Worm (Caenorhabditis elegans): Measurements from ENCODE around the gene C44C1.6.

The C44C1.6 gene

DNA sequence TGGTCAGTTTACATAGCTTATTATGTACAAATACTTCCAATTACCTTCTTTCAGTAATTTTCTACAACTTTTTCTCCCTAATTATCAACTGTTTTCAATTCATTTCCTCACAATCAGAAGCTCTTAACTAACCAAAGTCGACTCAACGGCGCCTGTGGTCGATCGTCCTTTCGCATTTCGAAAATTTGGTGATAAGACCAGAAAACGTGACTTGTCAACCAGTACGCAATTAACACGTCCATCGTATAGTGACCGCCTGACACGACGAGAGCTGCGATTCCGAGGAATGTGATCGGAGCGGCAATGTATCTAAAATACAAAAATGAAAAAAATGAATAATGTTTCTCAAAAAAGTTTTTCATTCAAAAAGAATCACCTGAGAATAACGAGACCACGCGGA, 24.4 kb downstream of the C44C1.6 start:
- TF ChIP-seq cog-1 (tag; optimal IDR thresholded peaks at IDR 0.05) (no peak), ztf-29 (GFP tag; IDR thresholded peaks at IDR 0.05) (no peak), ref-1 (GFP tag; conservative IDR thresholded peaks at IDR 0.05) (no peak), tab-1 (GFP tag; IDR thresholded peaks at IDR 0.05) (no peak), klf-2 (GFP tag; conservative IDR thresholded peaks at IDR 0.05) (no peak), ztf-23 (GFP tag; IDR thresholded peaks at IDR 0.05) (no peak)

DNA sequence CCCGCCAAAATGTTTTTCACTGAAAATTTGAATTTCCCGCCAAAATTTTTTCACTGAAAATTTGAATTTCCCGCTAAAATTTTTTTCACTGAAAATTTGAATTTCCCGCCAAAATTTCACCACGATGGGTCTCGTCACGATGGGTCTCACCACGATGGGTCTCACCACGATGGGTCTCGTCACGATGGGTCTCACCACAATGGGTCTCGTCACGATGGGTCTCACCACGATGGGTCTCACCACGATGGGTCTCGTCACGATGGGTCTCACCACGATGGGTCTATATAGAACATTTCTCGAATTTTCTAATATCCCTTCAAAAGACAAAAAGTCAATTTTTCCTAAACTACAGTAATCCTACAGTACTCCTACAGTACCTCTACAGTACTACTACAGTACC, 26.4 kb downstream of the C44C1.6 start:
- peak; percentile 17; the same call in 1 of the 2 replicates for TF ChIP-seq flt-1 (GFP tag; IDR thresholded peaks at IDR 0.05)
- 0 out of 2 replicates have a peak, but pooled peaks have one; percentile 18 for TF ChIP-seq tab-1 (GFP tag; IDR thresholded peaks at IDR 0.05)

DNA sequence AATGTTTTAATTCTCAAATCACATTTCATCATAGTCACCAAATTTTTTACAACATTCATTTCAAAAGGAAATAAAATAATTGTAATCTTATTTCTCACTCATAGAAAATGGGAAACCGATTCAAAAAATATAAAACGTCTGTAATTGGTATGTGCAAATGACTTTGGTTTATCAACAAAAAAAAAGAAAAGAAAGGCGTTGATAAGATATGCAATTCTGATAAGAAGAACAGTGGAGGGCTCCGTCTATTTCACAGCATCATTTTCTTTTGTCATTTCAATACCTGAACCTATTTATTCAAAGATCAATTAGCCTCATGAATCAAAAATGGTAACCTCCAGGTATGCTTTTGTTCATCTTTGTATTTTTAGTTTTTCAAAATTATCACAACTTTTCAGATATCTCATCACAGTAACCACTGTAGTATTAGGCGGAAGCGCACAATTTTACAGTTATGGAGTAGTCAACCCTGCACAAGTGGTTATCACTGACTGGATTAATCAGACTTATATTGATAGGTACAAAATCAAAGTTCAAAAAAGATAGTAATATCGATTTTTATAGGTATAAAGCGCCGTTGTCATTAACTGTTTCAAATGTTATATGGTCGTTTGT, 31.7 kb downstream of the C44C1.6 start, which contains the start of gene F53H8.3:
Gene F53H8.3 (plus strand): TSS at position 275 of the 615 bp plus-strand sequence.
- TF ChIP-seq ztf-29 (GFP tag; IDR thresholded peaks at IDR 0.05): no peak
- no peak for TF ChIP-seq tab-1 (GFP tag; IDR thresholded peaks at IDR 0.05)
- no peak for TF ChIP-seq ztf-23 (GFP tag; IDR thresholded peaks at IDR 0.05)
- no peak for TF ChIP-seq T22C8.4 (GFP tag; IDR thresholded peaks at IDR 0.05)

DNA sequence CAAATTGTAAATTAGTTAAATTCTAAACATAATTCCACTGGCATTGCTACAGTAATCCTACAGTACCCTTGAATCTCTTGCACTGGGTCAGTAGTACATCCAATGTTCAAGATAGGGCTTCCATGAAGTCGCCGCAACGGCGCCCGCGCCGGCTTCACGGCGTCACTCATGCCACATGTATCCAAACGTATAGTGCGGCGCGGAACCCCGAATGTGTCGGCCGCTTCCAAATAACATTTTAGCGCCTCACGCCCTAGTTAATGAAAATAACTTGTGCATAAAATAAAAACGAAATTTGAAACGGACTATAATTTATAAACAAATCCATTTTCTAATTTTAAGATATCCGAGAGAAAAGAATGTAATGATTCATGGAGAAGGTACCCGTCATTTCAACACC, 34.1 kb downstream of the C44C1.6 start:
- TF ChIP-seq klf-2 (GFP tag; conservative IDR thresholded peaks at IDR 0.05) (no peak), ztf-23 (GFP tag; IDR thresholded peaks at IDR 0.05) (no peak), T22C8.4 (GFP tag; IDR thresholded peaks at IDR 0.05) (no peak), cog-1 (tag; optimal IDR thresholded peaks at IDR 0.05) (no peak), tab-1 (GFP tag; IDR thresholded peaks at IDR 0.05) (no peak)

DNA sequence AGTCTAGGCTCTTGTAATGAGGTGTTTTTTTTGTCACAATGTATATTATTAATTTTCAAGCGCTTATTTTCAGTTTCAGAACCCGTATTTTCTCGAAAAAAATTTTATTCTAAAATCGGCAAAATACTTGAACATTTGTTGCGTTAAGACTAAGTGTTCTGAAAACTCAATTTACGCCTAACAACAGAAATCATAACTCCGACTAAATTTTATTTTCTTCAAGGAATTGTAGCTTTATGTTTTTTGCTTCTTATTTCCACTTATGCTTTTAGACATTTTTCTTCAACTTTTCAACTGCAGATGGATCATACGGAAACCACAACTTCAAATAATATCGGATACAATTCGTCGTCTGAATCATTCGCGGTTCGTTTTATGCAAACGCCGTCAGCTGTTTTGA, 36.6 kb downstream of the C44C1.6 start, which contains the start of gene F35H12.1:
Gene F35H12.1 (plus strand): TSS at position 301 of the 400 bp plus-strand sequence.
- TF ChIP-seq med-1 (GFP tag; optimal IDR thresholded peaks at IDR 0.05; ENCODE audit: insufficient read depth) (no peak), flt-1 (GFP tag; IDR thresholded peaks at IDR 0.05) (no peak), ztf-29 (GFP tag; IDR thresholded peaks at IDR 0.05) (no peak), tab-1 (GFP tag; IDR thresholded peaks at IDR 0.05) (no peak), T22C8.4 (GFP tag; IDR thresholded peaks at IDR 0.05) (no peak), ref-1 (GFP tag; conservative IDR thresholded peaks at IDR 0.05) (no peak), cog-1 (tag; optimal IDR thresholded peaks at IDR 0.05) (no peak), ztf-23 (GFP tag; IDR thresholded peaks at IDR 0.05) (no peak), klf-2 (GFP tag; conservative IDR thresholded peaks at IDR 0.05) (no peak)

DNA sequence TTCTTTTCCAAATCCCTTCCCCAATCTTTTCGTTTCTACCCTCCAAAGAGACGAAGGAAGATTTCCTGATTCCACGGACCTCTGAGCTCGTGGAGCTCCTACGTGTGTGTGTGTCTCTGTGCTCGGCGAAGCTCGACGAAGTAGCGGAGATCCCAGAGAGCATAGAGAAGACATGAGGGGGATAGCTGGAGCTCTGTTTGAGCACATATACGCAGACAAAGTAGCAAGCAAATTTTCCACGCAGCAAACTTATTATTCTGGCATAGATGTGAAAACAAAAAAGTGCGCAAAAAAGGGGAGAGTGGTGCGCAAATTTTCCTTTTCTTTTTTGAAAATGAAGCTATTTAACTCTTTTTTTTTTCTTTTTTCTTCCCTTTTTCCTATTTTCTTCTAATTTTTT, 37.2 kb downstream of the C44C1.6 start:
- TF ChIP-seq cog-1 (tag; optimal IDR thresholded peaks at IDR 0.05) (no peak), flt-1 (GFP tag; IDR thresholded peaks at IDR 0.05) (no peak), ref-1 (GFP tag; conservative IDR thresholded peaks at IDR 0.05) (no peak), klf-2 (GFP tag; conservative IDR thresholded peaks at IDR 0.05) (no peak), med-1 (GFP tag; optimal IDR thresholded peaks at IDR 0.05; ENCODE audit: insufficient read depth) (no peak), ztf-23 (GFP tag; IDR thresholded peaks at IDR 0.05) (no peak), T22C8.4 (GFP tag; IDR thresholded peaks at IDR 0.05) (no peak), ztf-29 (GFP tag; IDR thresholded peaks at IDR 0.05) (no peak), tab-1 (GFP tag; IDR thresholded peaks at IDR 0.05) (no peak)

DNA sequence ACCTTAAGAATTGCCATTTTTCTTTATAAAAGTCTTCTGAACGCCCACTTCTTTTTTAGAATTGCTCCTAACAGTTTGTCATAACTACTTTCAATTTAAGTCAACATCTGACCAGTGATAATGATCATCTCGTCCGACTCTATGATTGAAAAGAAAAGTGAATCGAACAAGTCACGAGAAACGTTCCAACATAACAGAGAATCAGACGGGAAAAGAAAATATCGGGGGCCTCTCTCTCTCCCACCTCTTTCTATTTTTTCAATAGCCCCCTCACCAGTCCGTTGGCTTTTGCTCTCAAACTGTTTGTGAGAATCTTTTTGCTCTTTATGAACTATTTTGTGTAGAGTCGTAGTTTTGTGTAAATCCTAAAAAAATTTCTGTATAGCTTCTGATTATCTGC, 42.4 kb downstream of the C44C1.6 start:
- TF ChIP-seq ztf-23 (GFP tag; IDR thresholded peaks at IDR 0.05) (no peak), tab-1 (GFP tag; IDR thresholded peaks at IDR 0.05) (no peak), med-1 (GFP tag; optimal IDR thresholded peaks at IDR 0.05; ENCODE audit: insufficient read depth) (no peak), T22C8.4 (GFP tag; IDR thresholded peaks at IDR 0.05) (no peak), ref-1 (GFP tag; conservative IDR thresholded peaks at IDR 0.05) (no peak), ztf-29 (GFP tag; IDR thresholded peaks at IDR 0.05) (no peak), flt-1 (GFP tag; IDR thresholded peaks at IDR 0.05) (no peak), klf-2 (GFP tag; conservative IDR thresholded peaks at IDR 0.05) (no peak)

DNA sequence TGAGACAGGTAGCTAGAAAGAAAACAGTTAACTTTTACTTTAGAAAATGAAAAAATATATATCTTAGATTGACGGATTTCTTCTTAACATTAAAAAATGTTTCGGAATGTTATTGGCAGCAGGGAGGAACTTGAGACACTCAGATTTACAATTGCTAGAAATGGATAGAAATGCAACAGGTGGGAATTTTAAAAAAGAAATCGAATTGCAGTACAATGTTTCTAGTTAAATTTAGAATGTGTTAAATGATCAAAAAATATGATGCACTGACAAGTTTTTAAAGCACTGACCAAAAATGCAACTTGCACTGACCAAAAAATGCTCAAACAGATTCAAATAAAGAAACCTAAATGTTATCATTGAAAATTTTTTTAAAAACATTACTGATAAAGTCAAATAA, 43.9 kb downstream of the C44C1.6 start:
- TF ChIP-seq med-1 (GFP tag; optimal IDR thresholded peaks at IDR 0.05; ENCODE audit: insufficient read depth): no peak
- no peak for TF ChIP-seq ztf-23 (GFP tag; IDR thresholded peaks at IDR 0.05)
- no peak for TF ChIP-seq flt-1 (GFP tag; IDR thresholded peaks at IDR 0.05)
- TF ChIP-seq T22C8.4 (GFP tag; IDR thresholded peaks at IDR 0.05): no peak
- no peak for TF ChIP-seq ztf-29 (GFP tag; IDR thresholded peaks at IDR 0.05)

DNA sequence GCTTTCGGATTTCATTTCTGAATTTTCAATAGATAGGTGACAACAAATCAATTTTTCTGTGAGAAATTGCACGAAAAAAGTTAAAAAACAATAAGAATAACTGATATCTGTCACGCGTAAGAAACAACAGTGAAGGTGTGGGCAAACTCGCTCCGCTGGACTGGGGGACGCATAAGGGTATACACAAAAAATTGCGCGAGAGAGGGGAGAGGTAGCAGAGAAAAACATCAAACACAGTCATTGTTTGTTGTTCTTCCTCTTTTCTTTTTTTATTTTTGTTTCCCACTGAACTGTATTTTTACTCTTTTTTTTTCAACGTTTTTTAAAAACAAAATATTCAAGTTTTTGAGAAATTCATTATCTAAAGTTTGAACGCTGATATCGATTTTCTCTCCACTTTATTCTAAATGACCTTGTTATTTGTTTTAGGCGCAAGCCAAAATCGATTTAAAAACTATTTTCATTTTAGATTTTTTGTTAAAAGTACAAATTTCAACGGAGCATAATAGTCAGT, 45.5 kb downstream of the C44C1.6 start, which contains the start of the genes pifk-1 and tbc-11:
Gene pifk-1 (minus strand): TSS at position 17 of the 514 bp plus-strand sequence.
Gene tbc-11 (plus strand): TSS at position 464 of the 514 bp plus-strand sequence.
- TF ChIP-seq cog-1 (tag; optimal IDR thresholded peaks at IDR 0.05): no peak
- TF ChIP-seq T22C8.4 (GFP tag; IDR thresholded peaks at IDR 0.05): no peak
- no peak for TF ChIP-seq tab-1 (GFP tag; IDR thresholded peaks at IDR 0.05)
- TF ChIP-seq klf-2 (GFP tag; conservative IDR thresholded peaks at IDR 0.05): no peak
- no peak for TF ChIP-seq ref-1 (GFP tag; conservative IDR thresholded peaks at IDR 0.05)
- no peak for TF ChIP-seq ztf-23 (GFP tag; IDR thresholded peaks at IDR 0.05)
- no peak for TF ChIP-seq med-1 (GFP tag; optimal IDR thresholded peaks at IDR 0.05; ENCODE audit: insufficient read depth)
- TF ChIP-seq ztf-29 (GFP tag; IDR thresholded peaks at IDR 0.05): no peak
- no peak for TF ChIP-seq flt-1 (GFP tag; IDR thresholded peaks at IDR 0.05)
